1 worm cellular context compared by ENCODE assay signal in genomic region chrX:8368210-8368609, ce11.
TF ChIP-seq lines count a peak whose summit lies in the region.

No protein-coding gene starts in this region.

TF ChIP-seq in whole organism, L4 larva, 104 proteins besides CTCF, POLR2A, EP300 and RAD21 (continued from another document):
- TF ChIP-seq ctbp-1 (GFP tag; IDR thresholded peaks at IDR 0.05; lab: Robert Waterston, UW) (peak; percentile 63; the same call in 1 of the 2 replicates), zfp-3 (GFP tag; conservative IDR thresholded peaks at IDR 0.05; lab: Robert Waterston, UW) (no peak), ztf-7 (tag; optimal IDR thresholded peaks at IDR 0.05; lab: Kevin White, UChicago) (peak; percentile 26), Y5F2A.4 (GFP tag; optimal IDR thresholded peaks at IDR 0.05; lab: Kevin White, UChicago) (no peak), mdt-29 (GFP tag; IDR thresholded peaks at IDR 0.05; lab: Robert Waterston, UW) (no peak), mxl-2 (GFP tag; conservative IDR thresholded peaks at IDR 0.05; lab: Robert Waterston, UW) (no peak), tra-1 (GFP tag; IDR thresholded peaks at IDR 0.05; lab: Robert Waterston, UW) (no peak; the same call in 1 of the 2 replicates), mdl-1 (tag; optimal IDR thresholded peaks at IDR 0.05; lab: Kevin White, UChicago) (peak in 1 of 2 experiments; percentile 57), spr-1 (tag; optimal IDR thresholded peaks at IDR 0.05; lab: Kevin White, UChicago) (peak; percentile 32), F44E2.7 (GFP tag; IDR thresholded peaks at IDR 0.05; lab: Robert Waterston, UW) (no peak), Y105C5A.15 (GFP tag; IDR thresholded peaks at IDR 0.05; lab: Robert Waterston, UW) (no peak), lin-38 (GFP tag; IDR thresholded peaks at IDR 0.05; lab: Robert Waterston, UW) (no peak), R02D3.7 (tag; optimal IDR thresholded peaks at IDR 0.05; lab: Kevin White, UChicago) (no peak), lin-13 (GFP tag; optimal IDR thresholded peaks at IDR 0.05; lab: Kevin White, UChicago) (peak; percentile 50), D1046.2 (GFP tag; IDR thresholded peaks at IDR 0.05; lab: Robert Waterston, UW) (no peak), nhr-11 (tag; optimal IDR thresholded peaks at IDR 0.05; lab: Kevin White, UChicago) (peak; percentile 70), ceh-32 (tag; optimal IDR thresholded peaks at IDR 0.05; lab: Kevin White, UChicago; ENCODE audit: poor library complexity) (peak; percentile 19), zfp-2 (tag; optimal IDR thresholded peaks at IDR 0.05; lab: Kevin White, UChicago) (no peak), hif-1 (tag; optimal IDR thresholded peaks at IDR 0.05; lab: Kevin White, UChicago) (no peak), cey-2 (tag; optimal IDR thresholded peaks at IDR 0.05; lab: Kevin White, UChicago; ENCODE audit: borderline replicate concordance, insufficient read depth) (no peak), ceh-44 (GFP tag; IDR thresholded peaks at IDR 0.05; lab: Robert Waterston, UW) (no peak), F26F4.8 (GFP tag; conservative IDR thresholded peaks at IDR 0.05; lab: Robert Waterston, UW) (no peak), lin-29 (GFP tag; IDR thresholded peaks at IDR 0.05; lab: Robert Waterston, UW) (no peak), ceh-28 (tag; optimal IDR thresholded peaks at IDR 0.05; lab: Kevin White, UChicago) (no peak), tag-97 (GFP tag; IDR thresholded peaks at IDR 0.05; lab: Robert Waterston, UW) (no peak)
